Worm (Caenorhabditis elegans): ENCODE data around the gene F58D2.4.

Gene F58D2.4

DNA sequence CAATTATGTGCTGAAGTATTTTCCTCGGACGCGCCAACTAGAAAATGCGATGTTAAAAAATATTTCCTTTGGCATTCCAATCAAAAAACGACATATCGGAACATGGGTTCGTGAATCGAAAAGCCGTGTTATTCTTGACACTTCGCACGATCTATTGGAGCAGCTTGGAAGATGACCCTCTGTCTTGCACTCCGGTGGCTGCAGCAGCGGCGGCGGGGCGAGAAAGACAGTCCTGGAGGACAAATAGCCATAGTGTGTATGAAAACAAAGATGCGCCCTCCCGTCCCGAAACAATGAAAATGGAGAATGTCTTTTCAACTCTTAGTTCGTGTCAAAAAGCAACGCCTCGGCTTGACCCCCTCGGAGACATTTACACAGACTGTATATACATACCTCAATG lies 21.3 kb downstream of the F58D2.4 start:
- no peak for TF ChIP-seq lin-13 (tag; optimal IDR thresholded peaks at IDR 0.05)
- no peak for TF ChIP-seq M03D4.4 (tag; optimal IDR thresholded peaks at IDR 0.05)
- no peak for TF ChIP-seq cnd-1 (tag; optimal IDR thresholded peaks at IDR 0.05)
- no peak for TF ChIP-seq mep-1 (tag; optimal IDR thresholded peaks at IDR 0.05)
- no peak for TF ChIP-seq nhr-28 (tag; optimal IDR thresholded peaks at IDR 0.05)
- TF ChIP-seq ztf-11 (tag; optimal IDR thresholded peaks at IDR 0.05) = no peak
- no peak for TF ChIP-seq ham-2 (GFP tag; optimal IDR thresholded peaks at IDR 0.05)
- TF ChIP-seq hlh-1 (tag; optimal IDR thresholded peaks at IDR 0.05) = no peak
- no peak for TF ChIP-seq sem-2 (GFP tag; optimal IDR thresholded peaks at IDR 0.05)
- TF ChIP-seq ceh-39 (tag; optimal IDR thresholded peaks at IDR 0.05) = no peak
- no peak for TF ChIP-seq zip-8 (tag; optimal IDR thresholded peaks at IDR 0.05)
- TF ChIP-seq bed-3 (GFP tag; optimal IDR thresholded peaks at IDR 0.05) = no peak
- TF ChIP-seq tbx-8 (GFP tag; optimal IDR thresholded peaks at IDR 0.05) = no peak
- no peak for TF ChIP-seq lsy-2 (tag; optimal IDR thresholded peaks at IDR 0.05)

DNA sequence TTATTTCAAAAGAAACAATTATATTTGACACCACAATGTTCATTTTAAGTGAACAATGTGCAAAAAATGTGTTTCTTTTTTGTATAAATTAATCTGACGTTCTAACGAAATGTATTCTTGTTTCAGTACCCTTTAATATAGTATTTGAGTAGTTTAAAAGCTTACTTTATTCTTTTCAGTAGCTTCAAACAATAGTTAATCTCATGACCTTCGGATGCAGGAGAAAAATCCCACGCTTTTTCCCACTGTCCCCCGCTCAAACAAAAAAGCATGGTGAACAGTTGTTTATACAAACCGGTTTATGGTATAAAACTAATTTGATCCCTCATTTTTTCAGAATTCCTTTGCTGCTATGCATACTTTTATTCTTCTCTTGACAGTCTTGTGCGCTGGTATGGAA lies 23.7 kb downstream of the F58D2.4 start, which contains the start of gene scl-14:
TSS of gene scl-14 (plus strand) at position 301 of the 400 bp plus-strand sequence.
- TF ChIP-seq nhr-28 (tag; optimal IDR thresholded peaks at IDR 0.05) (no peak), ces-1 (GFP tag; optimal IDR thresholded peaks at IDR 0.05) (no peak), M03D4.4 (tag; optimal IDR thresholded peaks at IDR 0.05) (no peak), elt-1 (tag; optimal IDR thresholded peaks at IDR 0.05; ENCODE audit: borderline replicate concordance, insufficient read depth) (no peak), drap-1 (GFP tag; optimal IDR thresholded peaks at IDR 0.05) (no peak), unc-120 (tag; optimal IDR thresholded peaks at IDR 0.05; ENCODE audit: poor library complexity, severe bottlenecking) (no peak), hlh-1 (tag; optimal IDR thresholded peaks at IDR 0.05) (no peak), lin-13 (tag; optimal IDR thresholded peaks at IDR 0.05) (no peak)

DNA sequence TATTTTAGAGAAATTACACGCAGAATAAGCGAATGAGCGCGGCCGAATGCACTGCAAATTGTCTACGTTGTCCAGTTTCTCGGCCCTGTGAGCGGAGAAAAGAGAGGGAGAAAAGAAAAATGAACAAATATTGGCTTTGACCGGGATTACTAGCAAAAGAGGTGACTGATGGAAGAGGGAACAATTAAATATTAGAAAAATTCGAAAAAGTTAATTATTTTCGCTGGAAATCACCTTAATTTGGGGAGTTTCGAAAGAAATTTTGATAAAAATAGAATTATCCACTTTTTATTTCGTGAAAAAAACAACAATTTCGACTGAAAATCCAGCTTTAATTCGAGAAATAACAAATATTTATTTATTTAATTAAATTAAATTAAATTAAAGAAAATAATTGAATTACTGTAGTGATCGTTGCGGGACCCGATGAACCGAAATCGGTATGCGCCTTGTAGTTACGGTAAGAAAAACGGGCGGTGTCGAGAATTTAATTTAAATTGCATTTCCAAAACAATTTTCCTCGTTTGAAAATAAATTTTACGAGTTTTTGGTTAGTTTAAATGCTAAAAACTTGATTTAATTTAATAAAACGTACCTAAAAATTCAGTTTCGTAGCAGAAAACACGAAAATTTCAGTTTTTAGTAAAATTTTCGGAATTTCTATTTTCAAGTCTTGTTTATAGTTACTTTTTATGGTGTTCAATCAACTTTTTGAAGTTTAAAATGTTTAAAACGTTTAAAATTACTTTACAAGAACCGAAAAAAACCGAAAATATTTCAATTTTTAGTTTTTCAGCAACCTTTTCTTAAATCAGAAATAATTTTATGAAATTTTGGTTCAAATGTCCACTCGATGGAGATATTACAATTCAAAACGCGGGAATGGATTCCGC lies 34.2 kb downstream of the F58D2.4 start, which contains the start of the genes crld-1 and msh-5:
TSS of gene crld-1 (minus strand) at position 51 of the 893 bp plus-strand sequence.
TSS of gene msh-5 (plus strand) at position 843 of the 893 bp plus-strand sequence.
- TF ChIP-seq zip-8 (tag; optimal IDR thresholded peaks at IDR 0.05) = no peak
- no peak for TF ChIP-seq unc-62 (GFP tag; optimal IDR thresholded peaks at IDR 0.05)
- TF ChIP-seq unc-39 (tag; optimal IDR thresholded peaks at IDR 0.05) = no peak

DNA sequence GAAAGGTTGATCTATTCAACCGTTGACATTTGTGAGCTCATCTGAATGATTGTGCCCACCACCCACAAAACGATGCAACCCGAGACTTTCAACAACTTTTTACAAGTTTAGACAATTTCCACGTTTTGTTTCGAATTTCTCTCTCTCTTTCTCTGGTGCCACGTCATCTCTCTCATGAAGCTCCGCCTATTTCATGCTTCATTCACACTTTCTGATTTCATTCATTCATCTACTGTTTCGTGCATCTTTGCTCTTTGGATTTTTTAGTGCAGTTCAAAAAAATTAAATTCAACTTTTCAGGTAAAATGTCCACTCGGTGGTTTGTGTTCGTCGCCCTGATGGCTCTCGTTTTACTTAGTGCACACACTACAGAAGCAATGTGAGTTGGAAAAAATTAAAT lies 39.6 kb downstream of the F58D2.4 start, which contains the start of gene nlp-79:
TSS of gene nlp-79 (plus strand) at position 301 of the 400 bp plus-strand sequence.
- TF ChIP-seq sptf-1 (tag; optimal IDR thresholded peaks at IDR 0.05) (no peak), nhr-28 (tag; optimal IDR thresholded peaks at IDR 0.05) (no peak), cnd-1 (tag; optimal IDR thresholded peaks at IDR 0.05) (no peak), ceh-39 (tag; optimal IDR thresholded peaks at IDR 0.05) (no peak), zip-8 (tag; optimal IDR thresholded peaks at IDR 0.05) (no peak), lsy-2 (tag; optimal IDR thresholded peaks at IDR 0.05) (no peak), hlh-1 (tag; optimal IDR thresholded peaks at IDR 0.05) (no peak), ceh-83 (GFP tag; optimal IDR thresholded peaks at IDR 0.05) (no peak), ham-2 (GFP tag; optimal IDR thresholded peaks at IDR 0.05) (no peak), blmp-1 (tag; optimal IDR thresholded peaks at IDR 0.05) (no peak), drap-1 (GFP tag; optimal IDR thresholded peaks at IDR 0.05) (no peak), mls-2 (tag; optimal IDR thresholded peaks at IDR 0.05) (no peak), unc-120 (tag; optimal IDR thresholded peaks at IDR 0.05; ENCODE audit: poor library complexity, severe bottlenecking) (no peak), nhr-237 (tag; optimal IDR thresholded peaks at IDR 0.05) (no peak), ces-1 (GFP tag; optimal IDR thresholded peaks at IDR 0.05) (no peak), lin-32 (GFP tag; optimal IDR thresholded peaks at IDR 0.05) (no peak), ztf-11 (tag; optimal IDR thresholded peaks at IDR 0.05) (no peak), bed-3 (GFP tag; optimal IDR thresholded peaks at IDR 0.05) (no peak), M03D4.4 (tag; optimal IDR thresholded peaks at IDR 0.05) (no peak)

DNA sequence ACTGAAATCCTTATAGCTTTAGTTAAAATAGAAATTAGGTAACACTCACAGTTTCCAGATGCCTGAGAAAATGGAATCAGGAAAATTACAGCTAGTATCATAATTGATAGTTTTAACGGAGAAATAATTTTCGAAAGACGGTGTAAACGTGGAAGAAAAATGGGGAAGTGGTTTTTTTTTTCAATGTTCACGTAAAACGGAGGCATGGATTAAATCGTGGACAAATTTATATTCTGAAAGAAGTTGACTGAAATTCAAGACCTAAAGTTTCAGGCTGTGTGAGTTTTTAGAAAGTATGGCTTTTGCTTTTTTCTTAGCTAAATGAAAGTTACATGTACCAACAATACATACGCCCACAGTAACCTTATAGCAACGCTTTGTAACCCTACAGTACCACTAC lies 46.6 kb downstream of the F58D2.4 start, which contains the start of gene spe-43:
TSS of gene spe-43 (minus strand) at position 101 of the 400 bp plus-strand sequence.
- no peak for TF ChIP-seq nhr-2 (tag; optimal IDR thresholded peaks at IDR 0.05)
- TF ChIP-seq cnd-1 (tag; optimal IDR thresholded peaks at IDR 0.05) = no peak
- no peak for TF ChIP-seq ham-2 (GFP tag; optimal IDR thresholded peaks at IDR 0.05)
- TF ChIP-seq mep-1 (tag; optimal IDR thresholded peaks at IDR 0.05) = no peak
- no peak for TF ChIP-seq ztf-11 (tag; optimal IDR thresholded peaks at IDR 0.05)
- no peak for TF ChIP-seq hlh-1 (tag; optimal IDR thresholded peaks at IDR 0.05)
- no peak for TF ChIP-seq mls-2 (tag; optimal IDR thresholded peaks at IDR 0.05)
